Fruit fly (Drosophila melanogaster) whole organism, embryonic: ENCODE measurements around the gene CG44006.

ENCODE experiments used
- Adf1 ChIP-seq: fragments of 200-800 bp; sonication (Bioruptor generic); IDR thresholded peaks from 2 replicates; pipeline ENCODE4 v1.3.6; 2022; ENCODE audit warnings: missing biosample characterization, missing genetic modification characterization
- Antp ChIP-seq: fragments of 200-800 bp; sonication (Bioruptor generic); optimal IDR thresholded peaks from 3 replicates; lab custom pipeline; 2016; ENCODE audit warnings: missing biosample characterization, missing genetic modification characterization
- Atf6 ChIP-seq: fragments of 200-800 bp; sonication (Bioruptor generic); IDR thresholded peaks from 2 replicates; pipeline ENCODE4 v1.3.6; 2022; ENCODE audit warnings: missing biosample characterization, missing genetic modification characterization
- BEAF-32 ChIP-seq: fragments of 200-800 bp; sonication (Bioruptor generic); optimal IDR thresholded peaks from 3 replicates; lab custom pipeline; 2017; ENCODE audit warnings: missing biosample characterization, missing genetic modification characterization, mild to moderate bottlenecking, moderate library complexity, missing genetic modification reagents
- Bteb2 ChIP-seq: fragments of 200-800 bp; sonication (Bioruptor generic); optimal IDR thresholded peaks from 2 replicates; lab custom pipeline; 2016; ENCODE audit warnings: missing biosample characterization, missing genetic modification characterization
- CG10147 ChIP-seq: fragments of 200-800 bp; sonication (Bioruptor generic); optimal IDR thresholded peaks from 2 replicates; lab custom pipeline; 2019; ENCODE audit warnings: missing biosample characterization, mild to moderate bottlenecking, missing genetic modification characterization, moderate library complexity
- CG10462 ChIP-seq: fragments of 200-800 bp; sonication (Bioruptor generic); optimal IDR thresholded peaks from 2 replicates; lab custom pipeline; 2016; ENCODE audit warnings: missing biosample characterization, missing genetic modification characterization
- CG11247 ChIP-seq: fragments of 200-800 bp; sonication (Bioruptor generic); IDR thresholded peaks from 2 replicates; pipeline ENCODE4 v1.3.6; 2022; ENCODE audit warnings: missing biosample characterization, missing genetic modification characterization
- CG12236 ChIP-seq: fragments of 200-800 bp; sonication (Bioruptor generic); optimal IDR thresholded peaks from 2 replicates; lab custom pipeline; 2016; ENCODE audit warnings: missing biosample characterization, missing genetic modification characterization
- CG12659 ChIP-seq: fragments of 200-800 bp; sonication (Bioruptor generic); optimal IDR thresholded peaks from 3 replicates; lab custom pipeline; 2017; ENCODE audit warnings: mild to moderate bottlenecking, missing biosample characterization, missing genetic modification reagents, missing genetic modification characterization
- CG12769 ChIP-seq: fragments of 200-800 bp; sonication (Bioruptor generic); optimal IDR thresholded peaks from 2 replicates; lab custom pipeline; 2019; ENCODE audit warnings: missing biosample characterization, mild to moderate bottlenecking, missing genetic modification characterization, moderate library complexity
- CG13624 ChIP-seq: fragments of 200-800 bp; sonication (Bioruptor generic); optimal IDR thresholded peaks from 2 replicates; lab custom pipeline; 2016; ENCODE audit warnings: missing biosample characterization, missing genetic modification characterization
- CG17385 ChIP-seq: fragments of 200-800 bp; sonication (Bioruptor generic); optimal IDR thresholded peaks from 3 replicates; lab custom pipeline; 2018; ENCODE audit warnings: missing biosample characterization, mild to moderate bottlenecking, missing genetic modification characterization
- CG1792 ChIP-seq: fragments of 200-800 bp; sonication (Bioruptor generic); optimal IDR thresholded peaks from 2 replicates; lab custom pipeline; 2016; ENCODE audit warnings: missing biosample characterization, missing genetic modification characterization
- CG18619 ChIP-seq: fragments of 200-800 bp; sonication (Bioruptor generic); optimal IDR thresholded peaks from 3 replicates; lab custom pipeline; 2017; ENCODE audit warnings: missing biosample characterization, mild to moderate bottlenecking, missing genetic modification characterization
- CG31365 ChIP-seq: fragments of 200-800 bp; sonication (Bioruptor generic); optimal IDR thresholded peaks from 2 replicates; lab custom pipeline; 2018; ENCODE audit warnings: missing biosample characterization, mild to moderate bottlenecking, missing genetic modification characterization
- CG31441 ChIP-seq: fragments of 200-800 bp; sonication (Bioruptor generic); IDR thresholded peaks from 2 replicates; pipeline ENCODE4 v1.3.6; 2022; ENCODE audit warnings: missing biosample characterization, missing genetic modification characterization
- CG33213 ChIP-seq: fragments of 200-800 bp; sonication (Bioruptor generic); optimal IDR thresholded peaks from 3 replicates; lab custom pipeline; 2016; ENCODE audit warnings: missing biosample characterization, missing genetic modification characterization
- CG42726 ChIP-seq: fragments of 200-800 bp; sonication (Bioruptor generic); IDR thresholded peaks from 2 replicates; pipeline ENCODE4 v1.3.6; 2022; ENCODE audit warnings: missing biosample characterization, missing genetic modification characterization; ENCODE audit not compliant: partially characterized antibody
- CG4617 ChIP-seq: fragments of 200-800 bp; sonication (Bioruptor generic); optimal IDR thresholded peaks from 3 replicates; lab custom pipeline; 2016; ENCODE audit warnings: missing biosample characterization, missing genetic modification characterization, borderline replicate concordance
- CG4707 ChIP-seq: fragments of 200-800 bp; sonication (Bioruptor generic); optimal IDR thresholded peaks from 2 replicates; lab custom pipeline; 2018; ENCODE audit warnings: missing biosample characterization, mild to moderate bottlenecking, missing genetic modification characterization, moderate library complexity
- CG6272 ChIP-seq: fragments of 200-800 bp; sonication (Bioruptor generic); IDR thresholded peaks from 2 replicates; pipeline ENCODE4 v1.3.6; 2022; ENCODE audit warnings: missing biosample characterization, missing genetic modification characterization
- CG7357 ChIP-seq: fragments of 200-800 bp; sonication (Bioruptor generic); IDR thresholded peaks from 3 replicates; pipeline ENCODE4 v1.3.6; 2022; ENCODE audit warnings: missing biosample characterization, missing genetic modification characterization
- CG8359 ChIP-seq: fragments of 200-800 bp; sonication (Bioruptor generic); optimal IDR thresholded peaks from 2 replicates; lab custom pipeline; 2017; ENCODE audit warnings: missing biosample characterization, mild to moderate bottlenecking, missing genetic modification characterization, borderline replicate concordance
- CG9876 ChIP-seq: fragments of 200-800 bp; sonication (Bioruptor generic); optimal IDR thresholded peaks from 2 replicates; lab custom pipeline; 2016; ENCODE audit warnings: missing biosample characterization, missing genetic modification characterization
- Doc3 ChIP-seq: fragments of 200-800 bp; sonication (Bioruptor generic); IDR thresholded peaks from 3 replicates; pipeline ENCODE4 v1.3.6; 2022; ENCODE audit warnings: missing biosample characterization, missing genetic modification characterization; ENCODE audit not compliant: partially characterized antibody
- E2f2 ChIP-seq: fragments of 200-800 bp; sonication (Bioruptor generic); IDR thresholded peaks from 2 replicates; pipeline ENCODE4 v1.3.6; 2022; ENCODE audit warnings: missing biosample characterization, missing genetic modification characterization
- Hr78 ChIP-seq, 2 experiments: fragments of 200-800 bp in 1 of 2; fragments of >200 bp in 1 of 2; sonication (Bioruptor generic) in 1 of 2; optimal IDR thresholded peaks; 2 replicates each; lab custom pipeline; 2017 to 2019; ENCODE audit warnings: missing biosample characterization in 2 of 2, missing genetic modification characterization in 2 of 2, mild to moderate bottlenecking in 1 of 2, moderate library complexity in 1 of 2
- NFAT ChIP-seq: fragments of 200-800 bp; sonication (Bioruptor generic); IDR thresholded peaks from 2 replicates; pipeline ENCODE4 v1.3.6; 2022; ENCODE audit warnings: missing biosample characterization, missing genetic modification characterization
- Optix ChIP-seq: fragments of 200-800 bp; sonication (Bioruptor generic); IDR thresholded peaks from 3 replicates; pipeline ENCODE4 v1.3.6; 2022; ENCODE audit warnings: missing biosample characterization, missing genetic modification characterization
- Xrp1 ChIP-seq: fragments of 200-800 bp; sonication (Bioruptor generic); IDR thresholded peaks from 2 replicates; pipeline ENCODE4 v1.3.6; 2022; ENCODE audit warnings: missing biosample characterization, missing genetic modification characterization
- ap ChIP-seq: fragments of 200-800 bp; sonication (Bioruptor generic); IDR thresholded peaks from 2 replicates; pipeline ENCODE4 v1.3.6; 2022; ENCODE audit warnings: missing biosample characterization, missing genetic modification characterization
- ara ChIP-seq: fragments of 200-800 bp; sonication (Bioruptor generic); IDR thresholded peaks from 2 replicates; pipeline ENCODE4 v1.3.6; 2022; ENCODE audit warnings: missing biosample characterization, missing genetic modification characterization
- bcd ChIP-seq: fragments of 200-800 bp; sonication (Bioruptor generic); optimal IDR thresholded peaks from 2 replicates; lab custom pipeline; 2017; ENCODE audit warnings: missing biosample characterization, mild to moderate bottlenecking, missing genetic modification characterization
- bigmax ChIP-seq: fragments of 200-800 bp; sonication (Bioruptor generic); optimal IDR thresholded peaks from 2 replicates; lab custom pipeline; 2018; ENCODE audit warnings: missing biosample characterization, mild to moderate bottlenecking, missing genetic modification characterization
- bsh ChIP-seq, 2 experiments: fragments of 200-800 bp; sonication (Bioruptor generic); optimal IDR thresholded peaks; 2 replicates each; lab custom pipeline; 2017 to 2018; ENCODE audit warnings: mild to moderate bottlenecking in 2 of 2, missing biosample characterization in 2 of 2, missing genetic modification characterization in 2 of 2, moderate library complexity in 1 of 2
- crp ChIP-seq, 2 experiments: fragments of 200-800 bp; sonication (Bioruptor generic); optimal IDR thresholded peaks; 2 replicates in 1 of 2; 3 replicates in 1 of 2; lab custom pipeline; 2017; ENCODE audit warnings: missing biosample characterization in 2 of 2, missing genetic modification characterization in 2 of 2, mild to moderate bottlenecking in 1 of 2, moderate library complexity in 1 of 2
- gcm ChIP-seq: fragments of 200-800 bp; sonication (Bioruptor generic); optimal IDR thresholded peaks from 2 replicates; lab custom pipeline; 2019; ENCODE audit warnings: missing biosample characterization, mild to moderate bottlenecking, missing genetic modification characterization, moderate library complexity
- hkb ChIP-seq, 2 experiments: fragments of 200-800 bp in 1 of 2; fragments of >200 bp in 1 of 2; sonication (Bioruptor generic) in 1 of 2; IDR thresholded peaks in 1 of 2; optimal IDR thresholded peaks in 1 of 2; 2 replicates each; pipeline versions ENCODE4 v1.3.6 to Lab custom; 2017 to 2022; ENCODE audit warnings: missing biosample characterization in 1 of 2, missing genetic modification characterization in 1 of 2
- onecut ChIP-seq: fragments of 200-800 bp; sonication (Bioruptor generic); IDR thresholded peaks from 2 replicates; pipeline ENCODE4 v1.3.6; 2022; ENCODE audit warnings: missing biosample characterization, missing genetic modification characterization
- p53 ChIP-seq: fragments of 200-800 bp; sonication (Bioruptor generic); optimal IDR thresholded peaks from 2 replicates; lab custom pipeline; 2016; ENCODE audit warnings: missing biosample characterization, missing genetic modification characterization
- pnt ChIP-seq: fragments of 200-800 bp; sonication (Bioruptor generic); optimal IDR thresholded peaks from 3 replicates; lab custom pipeline; 2016; ENCODE audit warnings: missing biosample characterization, missing genetic modification characterization
- schlank ChIP-seq: fragments of 200-800 bp; sonication (Bioruptor generic); optimal IDR thresholded peaks from 2 replicates; lab custom pipeline; 2018; ENCODE audit warnings: missing biosample characterization, mild to moderate bottlenecking, missing genetic modification characterization
- slou ChIP-seq: fragments of 200-800 bp; sonication (Bioruptor generic); optimal IDR thresholded peaks from 3 replicates; lab custom pipeline; 2016; ENCODE audit warnings: missing biosample characterization, missing genetic modification characterization
- slp2 ChIP-seq: fragments of 200-800 bp; sonication (Bioruptor generic); optimal IDR thresholded peaks from 2 replicates; lab custom pipeline; 2016; ENCODE audit warnings: missing biosample characterization, missing genetic modification characterization
- sna ChIP-seq: fragments of 200-800 bp; sonication (Bioruptor generic); IDR thresholded peaks from 2 replicates; pipeline ENCODE4 v1.3.6; 2022; ENCODE audit warnings: missing biosample characterization, missing genetic modification characterization; ENCODE audit not compliant: partially characterized antibody
- sr ChIP-seq: fragments of 200-800 bp; sonication (Bioruptor generic); IDR thresholded peaks from 3 replicates; pipeline ENCODE4 v1.3.6; 2022; ENCODE audit warnings: missing biosample characterization, missing genetic modification characterization
- sug ChIP-seq: fragments of 200-800 bp; optimal IDR thresholded peaks from 2 replicates; lab custom pipeline; 2019; ENCODE audit warnings: missing biosample characterization, mild to moderate bottlenecking, missing genetic modification characterization, moderate library complexity
- tap ChIP-seq: fragments of 200-800 bp; optimal IDR thresholded peaks from 3 replicates; lab custom pipeline; 2019; ENCODE audit warnings: missing biosample characterization, mild to moderate bottlenecking, missing genetic modification characterization, moderate library complexity
- z ChIP-seq: fragments of 200-800 bp; sonication (Bioruptor generic); IDR thresholded peaks from 3 replicates; pipeline ENCODE4 v1.3.6; 2022; ENCODE audit warnings: missing biosample characterization, missing genetic modification characterization

CG44006 gene

dm6 chr3L:18109459-18109863 lies 39.5 kb upstream of the CG44006 start, which contains the start of the genes Polr3D and mus304 (continued):
- TF ChIP-seq pnt (GFP tag; lab: Kevin White, UChicago) (no peak), CG10147 (GFP tag; lab: Kevin White, UChicago) (peak; percentile 39), Adf1 (GFP tag; lab: Robert Waterston, UW) (no peak), bigmax (GFP tag; lab: Kevin White, UChicago) (peak; percentile 93), Antp (GFP tag; lab: Kevin White, UChicago) (peak; percentile 21), CG33213 (no peak), CG7357 (no peak), CG13624 (GFP tag; lab: Kevin White, UChicago) (no peak), p53 (peak; percentile 14), CG31365 (tag; lab: Kevin White, UChicago) (no peak), CG12769 (tag; lab: Kevin White, UChicago) (no peak), slp2 (GFP tag; lab: Kevin White, UChicago) (peak; percentile 10), CG31441 (no peak), CG12236 (no peak), BEAF-32 (GFP tag; lab: Kevin White, UChicago) (peak; percentile 63), sna (GFP tag; lab: Robert Waterston, UW) (0 out of 2 replicates have a peak, but pooled peaks have one; percentile 28), CG17385 (GFP tag; lab: Kevin White, UChicago) (no peak), crp (GFP tag; optimal IDR thresholded peaks at IDR 0.05; lab: Kevin White, UChicago) (peak in 1 of 2 experiments; percentile 43), Bteb2 (GFP tag; lab: Kevin White, UChicago) (no peak), Hr78 (GFP tag; optimal IDR thresholded peaks at IDR 0.05; lab: Kevin White, UChicago) (no peak), Atf6 (GFP tag; lab: Robert Waterston, UW) (no peak), CG10462 (GFP tag; lab: Kevin White, UChicago) (no peak), NFAT (GFP tag; lab: Robert Waterston, UW) (no peak; the same call in 1 of the 2 replicates), gcm (GFP tag; lab: Kevin White, UChicago) (no peak), sug (tag; lab: Kevin White, UChicago) (peak; percentile 32), CG11247 (no peak), ara (GFP tag; lab: Robert Waterston, UW) (no peak), CG1792 (GFP tag; lab: Kevin White, UChicago) (no peak), z (GFP tag; lab: Robert Waterston, UW) (no peak), Xrp1 (no peak), CG4707 (GFP tag; lab: Kevin White, UChicago) (no peak), CG8359 (GFP tag; lab: Kevin White, UChicago) (no peak), CG6272 (no peak), bsh (GFP tag; optimal IDR thresholded peaks at IDR 0.05; lab: Kevin White, UChicago) (no peak), sr (GFP tag; lab: Robert Waterston, UW) (no peak), slou (no peak), ap (GFP tag; lab: Robert Waterston, UW) (no peak), CG4617 (GFP tag; lab: Kevin White, UChicago) (peak; percentile 72), CG12659 (peak; percentile 31), Doc3 (peak; percentile 57; the same call in 2 of the 3 replicates), tap (tag; lab: Kevin White, UChicago) (no peak), Optix (GFP tag; lab: Robert Waterston, UW) (no peak), CG18619 (GFP tag; lab: Kevin White, UChicago) (no peak), bcd (no peak), schlank (tag; lab: Kevin White, UChicago) (no peak), E2f2 (GFP tag; lab: Robert Waterston, UW) (peak; percentile 92), hkb (optimal IDR thresholded peaks at IDR 0.05; lab: Kevin White, UChicago) (no peak), hkb (GFP tag; IDR thresholded peaks at IDR 0.05; lab: Robert Waterston, UW) (no peak), CG42726 (no peak), onecut (0 out of 2 replicates have a peak, but pooled peaks have one; percentile 14), CG9876 (GFP tag; lab: Kevin White, UChicago) (no peak)
